Fruit fly (Drosophila melanogaster) whole organism, embryonic: Measurements from ENCODE around the gene CG4291.

Experiments used
- CG10274 ChIP-seq: fragments of 200-800 bp; sonication (Bioruptor generic); optimal IDR thresholded peaks from 3 replicates; lab custom pipeline; 2017; ENCODE audit warnings: missing biosample characterization, mild to moderate bottlenecking, missing genetic modification characterization
- CG10321 ChIP-seq: fragments of 200-800 bp; sonication (Bioruptor generic); IDR thresholded peaks from 2 replicates; pipeline ENCODE4 v1.3.6; 2022; ENCODE audit warnings: missing biosample characterization, missing genetic modification characterization
- CG12769 ChIP-seq: fragments of 200-800 bp; sonication (Bioruptor generic); optimal IDR thresholded peaks from 2 replicates; lab custom pipeline; 2019; ENCODE audit warnings: missing biosample characterization, mild to moderate bottlenecking, missing genetic modification characterization, moderate library complexity
- CG13287 ChIP-seq: fragments of 200-800 bp; sonication (Bioruptor generic); IDR thresholded peaks from 2 replicates; pipeline ENCODE4 v1.3.6; 2022; ENCODE audit warnings: missing biosample characterization, missing genetic modification characterization; ENCODE audit not compliant: partially characterized antibody
- CG13424 ChIP-seq: fragments of 200-800 bp; sonication (Bioruptor generic); optimal IDR thresholded peaks from 2 replicates; lab custom pipeline; 2019; ENCODE audit warnings: missing biosample characterization, mild to moderate bottlenecking, missing genetic modification characterization, moderate library complexity
- CG14014 ChIP-seq: fragments of 200-800 bp; sonication (Bioruptor generic); IDR thresholded peaks from 2 replicates; pipeline ENCODE4 v1.3.6; 2022; ENCODE audit warnings: missing biosample characterization, missing genetic modification characterization
- CG15269 ChIP-seq: fragments of 200-800 bp; sonication (Bioruptor generic); optimal IDR thresholded peaks from 2 replicates; lab custom pipeline; 2018; ENCODE audit warnings: missing biosample characterization, mild to moderate bottlenecking, missing genetic modification characterization, moderate library complexity
- CG1602 ChIP-seq: fragments of 200-800 bp; sonication (Bioruptor generic); optimal IDR thresholded peaks from 3 replicates; lab custom pipeline; 2016; ENCODE audit warnings: missing biosample characterization, missing genetic modification characterization
- CG17359 ChIP-seq: fragments of 200-800 bp; sonication (Bioruptor generic); optimal IDR thresholded peaks from 3 replicates; lab custom pipeline; 2018; ENCODE audit warnings: missing biosample characterization, mild to moderate bottlenecking, missing genetic modification characterization, moderate library complexity
- CG18599 ChIP-seq: fragments of 200-800 bp; sonication (Bioruptor generic); optimal IDR thresholded peaks from 3 replicates; lab custom pipeline; 2017; ENCODE audit warnings: missing biosample characterization, missing genetic modification characterization, mild to moderate bottlenecking, moderate library complexity, missing genetic modification reagents
- CG18619 ChIP-seq: fragments of 200-800 bp; sonication (Bioruptor generic); optimal IDR thresholded peaks from 3 replicates; lab custom pipeline; 2017; ENCODE audit warnings: missing biosample characterization, mild to moderate bottlenecking, missing genetic modification characterization
- CG2116 ChIP-seq: fragments of 200-800 bp; sonication (Bioruptor generic); optimal IDR thresholded peaks from 3 replicates; lab custom pipeline; 2018; ENCODE audit warnings: missing biosample characterization, mild to moderate bottlenecking, missing genetic modification characterization
- CG30403 ChIP-seq: fragments of 200-800 bp; sonication (Bioruptor generic); optimal IDR thresholded peaks from 3 replicates; lab custom pipeline; 2016; ENCODE audit warnings: missing biosample characterization, missing genetic modification characterization
- CG32532 ChIP-seq: fragments of 200-800 bp; sonication (Bioruptor generic); IDR thresholded peaks from 2 replicates; pipeline ENCODE4 v1.3.6; 2022; ENCODE audit warnings: missing biosample characterization, missing genetic modification characterization
- CG32767 ChIP-seq: fragments of 200-800 bp; sonication (Bioruptor generic); IDR thresholded peaks from 2 replicates; pipeline ENCODE4 v1.3.6; 2022; ENCODE audit warnings: missing biosample characterization, missing genetic modification characterization
- CG4360 ChIP-seq: fragments of 200-800 bp; sonication (Bioruptor generic); IDR thresholded peaks from 2 replicates; pipeline ENCODE4 v1.3.6; 2022; ENCODE audit warnings: missing biosample characterization, missing genetic modification characterization
- CG5180 ChIP-seq: fragments of 200-800 bp; sonication (Bioruptor generic); optimal IDR thresholded peaks from 3 replicates; lab custom pipeline; 2017; ENCODE audit warnings: missing biosample characterization, missing genetic modification characterization, mild to moderate bottlenecking, moderate library complexity, missing genetic modification reagents
- Dp ChIP-seq: fragments of 200-800 bp; sonication (Bioruptor generic); optimal IDR thresholded peaks from 2 replicates; lab custom pipeline; 2018; ENCODE audit warnings: missing biosample characterization, mild to moderate bottlenecking, missing genetic modification characterization, moderate library complexity
- Fer2 ChIP-seq: fragments of 200-800 bp; sonication (Bioruptor generic); optimal IDR thresholded peaks from 2 replicates; lab custom pipeline; 2018; ENCODE audit warnings: missing biosample characterization, mild to moderate bottlenecking, missing genetic modification characterization, moderate library complexity
- Gug ChIP-seq: fragments of 200-800 bp; sonication (Bioruptor generic); IDR thresholded peaks from 4 replicates; pipeline ENCODE4 v1.3.6; 2022; ENCODE audit warnings: missing biosample characterization, missing genetic modification characterization
- HLH4C ChIP-seq: fragments of 200-800 bp; sonication (Bioruptor generic); IDR thresholded peaks from 3 replicates; pipeline ENCODE4 v1.3.6; 2022; ENCODE audit warnings: missing biosample characterization, missing genetic modification characterization; ENCODE audit not compliant: partially characterized antibody
- HmgD ChIP-seq: fragments of 200-800 bp; sonication (Bioruptor generic); optimal IDR thresholded peaks from 3 replicates; lab custom pipeline; 2016; ENCODE audit warnings: missing biosample characterization, missing genetic modification characterization
- Hr3 ChIP-seq: fragments of 200-800 bp; sonication (Bioruptor generic); optimal IDR thresholded peaks from 3 replicates; lab custom pipeline; 2016; ENCODE audit warnings: missing biosample characterization, missing genetic modification characterization
- Hr51 ChIP-seq, 2 experiments: fragments of 200-800 bp; sonication (Bioruptor generic); optimal IDR thresholded peaks; 2 replicates in 1 of 2; 3 replicates in 1 of 2; lab custom pipeline; 2016 to 2018; ENCODE audit warnings: missing biosample characterization in 2 of 2, missing genetic modification characterization in 2 of 2, mild to moderate bottlenecking in 1 of 2, moderate library complexity in 1 of 2
- Kr ChIP-seq: fragments of 200-800 bp; sonication (Bioruptor generic); optimal IDR thresholded peaks from 2 replicates; lab custom pipeline; 2017; ENCODE audit warnings: missing biosample characterization, mild to moderate bottlenecking, missing genetic modification characterization
- NfI ChIP-seq: fragments of 200-800 bp; sonication (Bioruptor generic); optimal IDR thresholded peaks from 3 replicates; lab custom pipeline; 2018; ENCODE audit warnings: missing biosample characterization, mild to moderate bottlenecking, missing genetic modification characterization, moderate library complexity
- Poxn ChIP-seq: fragments of 200-800 bp; sonication (Bioruptor generic); IDR thresholded peaks from 2 replicates; pipeline ENCODE4 v1.3.6; 2022; ENCODE audit warnings: missing biosample characterization, missing genetic modification characterization
- Sry-δ ChIP-seq: fragments of 200-800 bp; sonication (Bioruptor generic); optimal IDR thresholded peaks from 2 replicates; lab custom pipeline; 2016; ENCODE audit warnings: missing biosample characterization, missing genetic modification characterization
- Xbp1 ChIP-seq: fragments of 200-800 bp; sonication (Bioruptor generic); optimal IDR thresholded peaks from 3 replicates; lab custom pipeline; 2016; ENCODE audit warnings: missing biosample characterization, mild to moderate bottlenecking, missing genetic modification characterization
- ash1 ChIP-seq: fragments of 200-800 bp; sonication (Bioruptor generic); optimal IDR thresholded peaks from 2 replicates; lab custom pipeline; 2018; ENCODE audit warnings: missing biosample characterization, mild to moderate bottlenecking, missing genetic modification characterization
- ato ChIP-seq: fragments of 200-800 bp; sonication (Bioruptor generic); IDR thresholded peaks from 2 replicates; pipeline ENCODE4 v1.3.6; 2022; ENCODE audit warnings: missing biosample characterization, missing genetic modification characterization; ENCODE audit not compliant: partially characterized antibody
- bowl ChIP-seq: fragments of 200-800 bp; sonication (Bioruptor generic); IDR thresholded peaks from 2 replicates; pipeline ENCODE4 v1.3.6; 2022; ENCODE audit warnings: missing biosample characterization, missing genetic modification characterization
- cato ChIP-seq: fragments of 200-800 bp; sonication (Bioruptor generic); optimal IDR thresholded peaks from 2 replicates; lab custom pipeline; 2016; ENCODE audit warnings: missing biosample characterization, missing genetic modification characterization, borderline replicate concordance
- chif ChIP-seq, 2 experiments: fragments of 200-800 bp; sonication (Bioruptor generic); optimal IDR thresholded peaks; 3 replicates each; lab custom pipeline; 2016; ENCODE audit warnings: missing biosample characterization in 2 of 2, missing genetic modification characterization in 2 of 2
- corto ChIP-seq: fragments of 200-800 bp; sonication (Bioruptor generic); optimal IDR thresholded peaks from 2 replicates; lab custom pipeline; 2016; ENCODE audit warnings: missing biosample characterization, mild to moderate bottlenecking, missing genetic modification characterization, moderate library complexity
- da ChIP-seq: fragments of 200-800 bp; sonication (Bioruptor generic); optimal IDR thresholded peaks from 2 replicates; lab custom pipeline; 2016; ENCODE audit warnings: missing biosample characterization, missing genetic modification characterization
- esg ChIP-seq: fragments of 200-800 bp; sonication (Bioruptor generic); conservative IDR thresholded peaks from 2 replicates; pipeline ENCODE4 v1.3.6; 2022; ENCODE audit warnings: missing biosample characterization, missing genetic modification characterization
- fd96Cb ChIP-seq: fragments of 200-800 bp; sonication (Bioruptor generic); optimal IDR thresholded peaks from 2 replicates; lab custom pipeline; 2018; ENCODE audit warnings: missing biosample characterization, mild to moderate bottlenecking, missing genetic modification characterization, moderate library complexity
- gcm2 ChIP-seq: fragments of 200-800 bp; sonication (Bioruptor generic); optimal IDR thresholded peaks from 2 replicates; lab custom pipeline; 2016; ENCODE audit warnings: missing biosample characterization, missing genetic modification characterization
- h ChIP-seq: fragments of >200 bp; optimal IDR thresholded peaks from 2 replicates; lab custom pipeline; 2017
- hb ChIP-seq: fragments of 200-800 bp; sonication (Bioruptor generic); IDR thresholded peaks from 3 replicates; pipeline ENCODE4 v1.3.6; 2022; ENCODE audit warnings: missing biosample characterization, missing genetic modification characterization; ENCODE audit not compliant: partially characterized antibody
- ken ChIP-seq: fragments of 200-800 bp; sonication (Bioruptor generic); IDR thresholded peaks from 3 replicates; pipeline ENCODE4 v1.3.6; 2022; ENCODE audit warnings: missing biosample characterization, missing genetic modification characterization
- lola ChIP-seq, 3 experiments: fragments of >200 bp in 2 of 3; fragments of 200-800 bp in 1 of 3; sonication (Bioruptor generic) in 1 of 3; optimal IDR thresholded peaks; 2 replicates each; lab custom pipeline; 2017 to 2019; ENCODE audit warnings: missing biosample characterization in 3 of 3, missing genetic modification characterization in 3 of 3, mild to moderate bottlenecking in 1 of 3, moderate library complexity in 1 of 3
- mam ChIP-seq: fragments of 200-800 bp; sonication (Bioruptor generic); optimal IDR thresholded peaks from 3 replicates; lab custom pipeline; 2016; ENCODE audit warnings: missing biosample characterization, missing genetic modification characterization
- mld ChIP-seq: fragments of 200-800 bp; sonication (Bioruptor generic); IDR thresholded peaks from 3 replicates; pipeline ENCODE4 v1.3.6; 2022; ENCODE audit warnings: missing biosample characterization, missing genetic modification characterization; ENCODE audit not compliant: partially characterized antibody
- peb ChIP-seq: fragments of 200-800 bp; sonication (Bioruptor generic); IDR thresholded peaks from 2 replicates; pipeline ENCODE4 v1.3.6; 2022; ENCODE audit warnings: missing biosample characterization, missing genetic modification characterization
- prd ChIP-seq, 3 experiments: fragments of >200 bp in 2 of 3; fragments of 200-800 bp in 1 of 3; sonication (Bioruptor generic) in 1 of 3; optimal IDR thresholded peaks in 2 of 3; IDR thresholded peaks in 1 of 3; 2 replicates in 2 of 3; 3 replicates in 1 of 3; pipeline versions ENCODE4 v1.3.6 to Lab custom; 2017 to 2022; ENCODE audit warnings: missing biosample characterization in 1 of 3, missing genetic modification characterization in 1 of 3
- sens ChIP-seq: fragments of 200-800 bp; sonication (Bioruptor generic); peaks from one replicate; lab custom pipeline; 2016; ENCODE audit warnings: missing biosample characterization, missing genetic modification characterization
- sima ChIP-seq: fragments of 200-800 bp; sonication (Bioruptor generic); optimal IDR thresholded peaks from 2 replicates; lab custom pipeline; 2016; ENCODE audit warnings: missing biosample characterization, missing genetic modification characterization
- z ChIP-seq: fragments of 200-800 bp; sonication (Bioruptor generic); IDR thresholded peaks from 3 replicates; pipeline ENCODE4 v1.3.6; 2022; ENCODE audit warnings: missing biosample characterization, missing genetic modification characterization

CG4291 gene

DNA sequence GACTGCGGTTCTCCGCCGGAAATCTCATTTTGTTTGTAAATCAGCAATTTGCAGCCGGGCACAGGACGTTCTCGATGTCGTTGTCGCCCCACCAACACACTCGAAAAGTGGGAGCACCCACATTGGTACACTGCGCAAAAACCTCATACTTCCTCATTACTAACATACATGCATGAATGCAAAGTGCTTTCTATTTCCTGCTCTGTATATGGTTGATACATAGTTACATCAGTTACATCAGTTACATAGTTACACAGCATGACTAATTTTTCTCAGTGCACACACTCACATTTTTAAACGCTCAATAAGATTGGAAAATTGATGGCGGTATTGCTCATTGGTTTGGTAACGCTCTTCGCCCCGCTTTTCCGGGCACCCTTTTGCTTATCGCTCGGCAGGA, 44.6 kb upstream of the CG4291 start (continued):
- TF ChIP-seq lola (GFP tag; optimal IDR thresholded peaks at IDR 0.05; lab: Kevin White, UChicago) (no peak), Kr (GFP tag; lab: Kevin White, UChicago) (no peak), sens (peak; percentile 62), CG13424 (tag; lab: Kevin White, UChicago) (peak; percentile 15), Sry-δ (GFP tag; lab: Kevin White, UChicago) (no peak), CG10321 (GFP tag; lab: Robert Waterston, UW) (no peak), CG32532 (GFP tag; lab: Robert Waterston, UW) (no peak), HLH4C (GFP tag; lab: Robert Waterston, UW) (no peak), ash1 (no peak), Hr3 (GFP tag; lab: Kevin White, UChicago) (no peak), NfI (GFP tag; lab: Kevin White, UChicago) (peak; percentile 1), Fer2 (no peak), CG4360 (GFP tag; lab: Robert Waterston, UW) (no peak), CG15269 (peak; percentile 35), Gug (GFP tag; lab: Robert Waterston, UW) (no peak), ato (no peak), CG18599 (peak; percentile 44), corto (no peak), da (GFP tag; lab: Kevin White, UChicago) (no peak), Hr51 (GFP tag; optimal IDR thresholded peaks at IDR 0.05; lab: Kevin White, UChicago) (peak in 1 of 2 experiments; percentile 19), CG14014 (GFP tag; lab: Robert Waterston, UW) (peak; percentile 42; the same call in 1 of the 2 replicates), sima (no peak), cato (GFP tag; lab: Kevin White, UChicago) (no peak), hb (GFP tag; lab: Robert Waterston, UW) (no peak), z (no peak), CG18619 (GFP tag; lab: Kevin White, UChicago) (no peak), CG10274 (GFP tag; lab: Kevin White, UChicago) (no peak), CG32767 (GFP tag; lab: Robert Waterston, UW) (no peak), prd (optimal IDR thresholded peaks at IDR 0.05; lab: Kevin White, UChicago) (no peak), prd (GFP tag; IDR thresholded peaks at IDR 0.05; lab: Robert Waterston, UW) (peak; percentile 58), peb (GFP tag; lab: Robert Waterston, UW) (no peak), fd96Cb (tag; lab: Kevin White, UChicago) (peak; percentile 14), Xbp1 (GFP tag; lab: Kevin White, UChicago) (peak; percentile 3), bowl (GFP tag; lab: Robert Waterston, UW) (no peak), CG12769 (tag; lab: Kevin White, UChicago) (peak; percentile 51), Poxn (no peak), h (no peak), CG17359 (tag; lab: Kevin White, UChicago) (peak; percentile 2), CG1602 (GFP tag; lab: Kevin White, UChicago) (no peak), mld (no peak), Dp (GFP tag; lab: Kevin White, UChicago) (no peak), ken (GFP tag; lab: Robert Waterston, UW) (0 out of 3 replicates have a peak, but pooled peaks have one; percentile 30), CG2116 (no peak), CG30403 (GFP tag; lab: Kevin White, UChicago) (peak; percentile 7), CG13287 (GFP tag; lab: Robert Waterston, UW) (no peak), chif (GFP tag; optimal IDR thresholded peaks at IDR 0.05; lab: Kevin White, UChicago) (no peak), gcm2 (GFP tag; lab: Kevin White, UChicago) (no peak), mam (GFP tag; lab: Kevin White, UChicago) (peak; percentile 29), HmgD (GFP tag; lab: Kevin White, UChicago) (no peak), esg (GFP tag; lab: Robert Waterston, UW) (no peak), CG5180 (no peak)
